Fruit fly (Drosophila melanogaster) whole organism, wandering third instar larva: Measurements from ENCODE around the gene Acsx3.

Experiments used
- N ChIP-seq: fragments of >200 bp; optimal IDR thresholded peaks from 2 replicates; lab custom pipeline; 2018; ENCODE audit warnings: missing biosample characterization, missing external identifiers, missing genetic modification characterization
- dl ChIP-seq, 2 experiments: fragments of 175-275, 200-275 bp in 1 of 2; fragments of 200-275 bp in 1 of 2; sonication (Bioruptor generic); optimal IDR thresholded peaks; lab custom pipeline; 2018; ENCODE audit warnings: mild to moderate bottlenecking in 2 of 2, missing biosample characterization in 2 of 2, missing genetic modification characterization in 2 of 2, moderate library complexity in 2 of 2; ENCODE audit not compliant: partially characterized antibody in 2 of 2, insufficient read depth in 1 of 2
- dmrt93B ChIP-seq: fragments of 200-800 bp; sonication (Bioruptor generic); optimal IDR thresholded peaks from 2 replicates; lab custom pipeline; 2018; ENCODE audit warnings: missing biosample characterization, mild to moderate bottlenecking, missing genetic modification characterization
- tai ChIP-seq: sonication (Bioruptor generic); optimal IDR thresholded peaks from 2 replicates; lab custom pipeline; 2016; ENCODE audit warnings: missing biosample characterization, missing genetic modification characterization
- usp ChIP-seq: fragments of >200 bp; optimal IDR thresholded peaks from 2 replicates; lab custom pipeline; 2017; ENCODE audit warnings: missing biosample characterization, missing genetic modification characterization

DNA sequence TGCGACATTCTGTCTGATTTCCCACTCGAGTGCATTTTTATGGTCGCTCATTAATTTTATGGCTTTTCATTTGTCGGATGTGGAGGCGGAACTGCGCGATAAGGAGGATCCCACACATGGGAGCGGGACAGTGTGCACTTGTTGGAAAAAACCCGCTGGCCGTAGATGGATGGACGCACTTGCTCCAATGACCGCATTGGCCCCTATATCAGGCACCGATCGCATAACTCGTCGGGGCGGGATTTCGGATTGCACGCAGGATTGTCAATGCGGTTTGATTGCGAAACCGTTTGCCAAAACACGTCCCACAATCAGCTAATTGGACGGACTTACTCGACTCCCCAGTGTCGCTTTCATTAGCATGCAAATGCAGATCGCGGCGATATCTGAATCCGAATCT is 30.5 kb downstream of the Acsx3 start:
- TF ChIP-seq dmrt93B (GFP tag; lab: Kevin White, UChicago): no peak
- TF ChIP-seq usp (GFP tag; lab: Kevin White, UChicago): no peak
- TF ChIP-seq dl (GFP tag; optimal IDR thresholded peaks at IDR 0.05; lab: Kevin White, UChicago; ENCODE audit: insufficient read depth in 1 of 2, partially characterized antibody in 2 of 2): no peak
- TF ChIP-seq tai (GFP tag; lab: Kevin White, UChicago): no peak
- TF ChIP-seq N (GFP tag; lab: Kevin White, UChicago): no peak
